Worm (Caenorhabditis elegans): Measurements from ENCODE around the gene F07C6.6.

ce11 chrIV:12743680-12744079 lies 48.9 kb upstream of the F07C6.6 start:
- TF ChIP-seq dsc-1 (tag; optimal IDR thresholded peaks at IDR 0.05) (no peak), lin-15B (tag; optimal IDR thresholded peaks at IDR 0.05) (no peak)
